Fruit fly (Drosophila melanogaster) whole organism, embryonic: Measurements from ENCODE around the gene CG42578.

Experiments used
- Abd-B ChIP-seq: fragments of 200-800 bp; sonication (Bioruptor generic); optimal IDR thresholded peaks from 2 replicates; lab custom pipeline; 2018; ENCODE audit warnings: missing biosample characterization, mild to moderate bottlenecking, missing genetic modification characterization, moderate library complexity
- Aef1 ChIP-seq: fragments of 200-800 bp; sonication (Bioruptor generic); IDR thresholded peaks from 3 replicates; pipeline ENCODE4 v1.3.6; 2022; ENCODE audit warnings: missing biosample characterization, missing genetic modification characterization
- Antp ChIP-seq: fragments of 200-800 bp; sonication (Bioruptor generic); optimal IDR thresholded peaks from 3 replicates; lab custom pipeline; 2016; ENCODE audit warnings: missing biosample characterization, missing genetic modification characterization
- Bdp1 ChIP-seq: fragments of 200-800 bp; sonication (Bioruptor generic); optimal IDR thresholded peaks from 3 replicates; lab custom pipeline; 2016; ENCODE audit warnings: missing biosample characterization, missing genetic modification characterization
- CG10209 ChIP-seq: fragments of 200-800 bp; sonication (Bioruptor generic); optimal IDR thresholded peaks from 3 replicates; lab custom pipeline; 2017; ENCODE audit warnings: missing biosample characterization, mild to moderate bottlenecking, missing genetic modification characterization, missing genetic modification reagents
- CG10274 ChIP-seq: fragments of 200-800 bp; sonication (Bioruptor generic); optimal IDR thresholded peaks from 3 replicates; lab custom pipeline; 2017; ENCODE audit warnings: missing biosample characterization, mild to moderate bottlenecking, missing genetic modification characterization
- CG10431 ChIP-seq: fragments of 200-800 bp; sonication (Bioruptor generic); optimal IDR thresholded peaks from 3 replicates; lab custom pipeline; 2018; ENCODE audit warnings: missing biosample characterization, mild to moderate bottlenecking, missing genetic modification characterization
- CG10543 ChIP-seq: fragments of 200-800 bp; sonication (Bioruptor generic); optimal IDR thresholded peaks from 3 replicates; lab custom pipeline; 2017; ENCODE audit warnings: missing biosample characterization, mild to moderate bottlenecking, missing genetic modification characterization, moderate library complexity
- CG12659 ChIP-seq: fragments of 200-800 bp; sonication (Bioruptor generic); optimal IDR thresholded peaks from 3 replicates; lab custom pipeline; 2017; ENCODE audit warnings: mild to moderate bottlenecking, missing biosample characterization, missing genetic modification reagents, missing genetic modification characterization
- CG12744 ChIP-seq: fragments of 200-800 bp; sonication (Bioruptor generic); optimal IDR thresholded peaks from 2 replicates; lab custom pipeline; 2016; ENCODE audit warnings: missing biosample characterization, missing genetic modification characterization
- CG13624 ChIP-seq: fragments of 200-800 bp; sonication (Bioruptor generic); optimal IDR thresholded peaks from 2 replicates; lab custom pipeline; 2016; ENCODE audit warnings: missing biosample characterization, missing genetic modification characterization
- CG15073 ChIP-seq: fragments of 200-800 bp; sonication (Bioruptor generic); optimal IDR thresholded peaks from 2 replicates; lab custom pipeline; 2016; ENCODE audit warnings: missing biosample characterization, missing genetic modification characterization
- CG1529 ChIP-seq: fragments of 200-800 bp; sonication (Bioruptor generic); optimal IDR thresholded peaks from 3 replicates; lab custom pipeline; 2018; ENCODE audit warnings: missing biosample characterization, missing genetic modification characterization
- CG15696 ChIP-seq: fragments of 200-800 bp; sonication (Bioruptor generic); optimal IDR thresholded peaks from 2 replicates; lab custom pipeline; 2019; ENCODE audit warnings: missing biosample characterization, mild to moderate bottlenecking, missing genetic modification characterization, moderate library complexity
- CG1602 ChIP-seq: fragments of 200-800 bp; sonication (Bioruptor generic); optimal IDR thresholded peaks from 3 replicates; lab custom pipeline; 2016; ENCODE audit warnings: missing biosample characterization, missing genetic modification characterization
- CG2199 ChIP-seq: fragments of 200-800 bp; sonication (Bioruptor generic); IDR thresholded peaks from 3 replicates; pipeline ENCODE4 v1.3.6; 2022; ENCODE audit warnings: missing biosample characterization, missing genetic modification characterization
- CG33213 ChIP-seq: fragments of 200-800 bp; sonication (Bioruptor generic); optimal IDR thresholded peaks from 3 replicates; lab custom pipeline; 2016; ENCODE audit warnings: missing biosample characterization, missing genetic modification characterization
- CG4730 ChIP-seq: fragments of 200-800 bp; sonication (Bioruptor generic); IDR thresholded peaks from 2 replicates; pipeline ENCODE4 v1.3.6; 2022; ENCODE audit warnings: missing biosample characterization, missing genetic modification characterization
- CG6272 ChIP-seq: fragments of 200-800 bp; sonication (Bioruptor generic); IDR thresholded peaks from 2 replicates; pipeline ENCODE4 v1.3.6; 2022; ENCODE audit warnings: missing biosample characterization, missing genetic modification characterization
- CG6765 ChIP-seq: fragments of 200-800 bp; sonication (Bioruptor generic); optimal IDR thresholded peaks from 3 replicates; lab custom pipeline; 2017; ENCODE audit warnings: missing biosample characterization, mild to moderate bottlenecking, missing genetic modification characterization
- CG9797 ChIP-seq: fragments of 200-800 bp; sonication (Bioruptor generic); optimal IDR thresholded peaks from 3 replicates; lab custom pipeline; 2018; ENCODE audit warnings: missing biosample characterization, mild to moderate bottlenecking, missing genetic modification characterization
- Drgx ChIP-seq: fragments of 200-800 bp; sonication (Bioruptor generic); IDR thresholded peaks from 2 replicates; pipeline ENCODE4 v1.3.6; 2022; ENCODE audit warnings: missing biosample characterization, missing genetic modification characterization
- E2f1 ChIP-seq: fragments of 200-800 bp; sonication (Bioruptor generic); IDR thresholded peaks from 2 replicates; pipeline ENCODE4 v1.3.6; 2022; ENCODE audit warnings: missing biosample characterization, missing genetic modification characterization
- Eip74EF ChIP-seq, 2 experiments: fragments of 200-800 bp in 1 of 2; fragments of >200 bp in 1 of 2; sonication (Bioruptor generic) in 1 of 2; optimal IDR thresholded peaks; 2 replicates each; lab custom pipeline; 2017 to 2019; ENCODE audit warnings: missing biosample characterization in 2 of 2, missing genetic modification characterization in 2 of 2, mild to moderate bottlenecking in 1 of 2, moderate library complexity in 1 of 2
- Fer3 ChIP-seq: fragments of 200-800 bp; sonication (Bioruptor generic); optimal IDR thresholded peaks from 2 replicates; lab custom pipeline; 2018; ENCODE audit warnings: missing biosample characterization, mild to moderate bottlenecking, missing genetic modification characterization, moderate library complexity
- HmgD ChIP-seq: fragments of 200-800 bp; sonication (Bioruptor generic); optimal IDR thresholded peaks from 3 replicates; lab custom pipeline; 2016; ENCODE audit warnings: missing biosample characterization, missing genetic modification characterization
- Hmx ChIP-seq: fragments of 200-800 bp; sonication (Bioruptor generic); optimal IDR thresholded peaks from 2 replicates; lab custom pipeline; 2016; ENCODE audit warnings: missing biosample characterization, missing genetic modification characterization
- Jarid2 ChIP-seq: fragments of 200-800 bp; sonication (Bioruptor generic); optimal IDR thresholded peaks from 3 replicates; lab custom pipeline; 2017; ENCODE audit warnings: mild to moderate bottlenecking, missing biosample characterization, missing genetic modification reagents, missing genetic modification characterization
- MTF-1 ChIP-seq: fragments of 200-800 bp; sonication (Bioruptor generic); optimal IDR thresholded peaks from 2 replicates; lab custom pipeline; 2018; ENCODE audit warnings: missing biosample characterization, mild to moderate bottlenecking, missing genetic modification characterization, borderline replicate concordance
- Mad ChIP-seq: fragments of 200-800 bp; sonication (Bioruptor generic); optimal IDR thresholded peaks from 2 replicates; lab custom pipeline; 2016; ENCODE audit warnings: missing biosample characterization, missing genetic modification characterization
- Med ChIP-seq: fragments of 200-800 bp; sonication (Bioruptor generic); peaks from one replicate; lab custom pipeline; 2016; ENCODE audit warnings: missing biosample characterization, missing genetic modification characterization, mild to moderate bottlenecking, inconsistent platforms, moderate library complexity
- NK7.1 ChIP-seq: fragments of 200-800 bp; sonication (Bioruptor generic); optimal IDR thresholded peaks from 3 replicates; lab custom pipeline; 2016; ENCODE audit warnings: missing biosample characterization, missing genetic modification characterization
- Neu2 ChIP-seq: fragments of 200-800 bp; sonication (Bioruptor generic); optimal IDR thresholded peaks from 3 replicates; lab custom pipeline; 2016; ENCODE audit warnings: missing biosample characterization, missing genetic modification characterization, borderline replicate concordance
- Oaz ChIP-seq: fragments of 200-800 bp; sonication (Bioruptor generic); IDR thresholded peaks from 2 replicates; pipeline ENCODE4 v1.3.6; 2022; ENCODE audit warnings: missing biosample characterization, missing genetic modification characterization
- Six4 ChIP-seq: fragments of 200-800 bp; sonication (Bioruptor generic); optimal IDR thresholded peaks from 2 replicates; lab custom pipeline; 2016; ENCODE audit warnings: missing biosample characterization, missing genetic modification characterization
- Trl ChIP-seq, 3 experiments: fragments of >200 bp in 2 of 3; fragments of 200-800 bp in 1 of 3; sonication (Bioruptor generic) in 1 of 3; optimal IDR thresholded peaks; 2 replicates in 1 of 3; 3 replicates in 2 of 3; lab custom pipeline; 2016 to 2017; ENCODE audit warnings: missing biosample characterization in 1 of 3, missing genetic modification characterization in 1 of 3
- amos ChIP-seq: fragments of 200-800 bp; sonication (Bioruptor generic); IDR thresholded peaks from 2 replicates; pipeline ENCODE4 v1.3.6; 2022; ENCODE audit warnings: missing biosample characterization, missing genetic modification characterization; ENCODE audit not compliant: partially characterized antibody
- bab2 ChIP-seq: fragments of 200-800 bp; sonication (Bioruptor generic); optimal IDR thresholded peaks from 2 replicates; lab custom pipeline; 2016; ENCODE audit warnings: missing biosample characterization, missing genetic modification characterization
- bsh ChIP-seq, 2 experiments: fragments of 200-800 bp; sonication (Bioruptor generic); optimal IDR thresholded peaks; 2 replicates each; lab custom pipeline; 2017 to 2018; ENCODE audit warnings: mild to moderate bottlenecking in 2 of 2, missing biosample characterization in 2 of 2, missing genetic modification characterization in 2 of 2, moderate library complexity in 1 of 2
- cato ChIP-seq: fragments of 200-800 bp; sonication (Bioruptor generic); optimal IDR thresholded peaks from 2 replicates; lab custom pipeline; 2016; ENCODE audit warnings: missing biosample characterization, missing genetic modification characterization, borderline replicate concordance
- esg ChIP-seq: fragments of 200-800 bp; sonication (Bioruptor generic); conservative IDR thresholded peaks from 2 replicates; pipeline ENCODE4 v1.3.6; 2022; ENCODE audit warnings: missing biosample characterization, missing genetic modification characterization
- mirr ChIP-seq: fragments of 200-800 bp; sonication (Bioruptor generic); optimal IDR thresholded peaks from 3 replicates; lab custom pipeline; 2018; ENCODE audit warnings: missing biosample characterization, mild to moderate bottlenecking, missing genetic modification characterization
- nmo ChIP-seq: fragments of 200-800 bp; sonication (Bioruptor generic); optimal IDR thresholded peaks from 2 replicates; lab custom pipeline; 2018; ENCODE audit warnings: missing biosample characterization, mild to moderate bottlenecking, missing genetic modification characterization, moderate library complexity
- salm ChIP-seq: fragments of 200-800 bp; sonication (Bioruptor generic); optimal IDR thresholded peaks from 2 replicates; lab custom pipeline; 2018; ENCODE audit warnings: missing biosample characterization, mild to moderate bottlenecking, missing genetic modification characterization
- sd ChIP-seq: fragments of 200-800 bp; sonication (Bioruptor generic); optimal IDR thresholded peaks from 3 replicates; lab custom pipeline; 2018; ENCODE audit warnings: missing biosample characterization, mild to moderate bottlenecking, missing genetic modification characterization, moderate library complexity
- sob ChIP-seq: fragments of 200-800 bp; sonication (Bioruptor generic); IDR thresholded peaks from 2 replicates; pipeline ENCODE4 v1.3.6; 2022; ENCODE audit warnings: missing biosample characterization, missing genetic modification characterization
- ssp ChIP-seq: fragments of 200-800 bp; sonication (Bioruptor generic); IDR thresholded peaks from 2 replicates; pipeline ENCODE4 v1.3.6; 2022; ENCODE audit warnings: missing biosample characterization, missing genetic modification characterization
- ttk ChIP-seq: fragments of 200-800 bp; sonication (Bioruptor generic); IDR thresholded peaks from 2 replicates; pipeline ENCODE4 v2.1.2; 2022; ENCODE audit warnings: missing biosample characterization, missing genetic modification characterization
- wor ChIP-seq: fragments of 200-800 bp; sonication (Bioruptor generic); IDR thresholded peaks from 2 replicates; pipeline ENCODE4 v1.3.6; 2022; ENCODE audit warnings: missing biosample characterization, missing genetic modification characterization
- zen2 ChIP-seq: fragments of 200-800 bp; sonication (Bioruptor generic); IDR thresholded peaks from 3 replicates; pipeline ENCODE4 v1.3.6; 2022; ENCODE audit warnings: missing biosample characterization, missing genetic modification characterization; ENCODE audit not compliant: partially characterized antibody

The CG42578 gene

DNA sequence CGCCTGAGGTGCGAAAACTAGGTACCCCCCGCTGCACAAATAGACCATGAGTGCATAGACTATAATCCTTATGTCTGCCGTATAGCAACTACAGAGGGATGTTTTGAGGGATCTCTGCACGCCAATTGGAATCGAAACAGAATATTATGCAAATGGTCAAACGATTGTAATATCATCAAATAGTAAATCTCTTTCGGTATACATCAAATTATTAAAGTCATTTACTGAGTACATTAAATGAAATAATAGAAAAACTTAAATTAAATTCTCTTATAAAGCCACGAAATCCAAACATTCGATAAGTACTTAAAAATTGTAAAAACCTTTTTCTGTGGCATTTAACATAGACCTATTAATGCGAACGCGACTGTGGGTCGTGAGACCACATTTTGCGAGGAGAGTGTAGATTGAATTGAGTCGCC is 42.5 kb downstream of the CG42578 start (continued):
- TF ChIP-seq Eip74EF (GFP tag; optimal IDR thresholded peaks at IDR 0.05; lab: Kevin White, UChicago) (peak in 1 of 2 experiments; percentile 82), Aef1 (GFP tag; lab: Robert Waterston, UW) (no peak), bab2 (no peak), CG9797 (GFP tag; lab: Kevin White, UChicago) (no peak), salm (tag; lab: Kevin White, UChicago) (peak; percentile 3), CG12744 (GFP tag; lab: Kevin White, UChicago) (no peak), CG6765 (GFP tag; lab: Kevin White, UChicago) (no peak), CG1602 (GFP tag; lab: Kevin White, UChicago) (peak; percentile 28), Neu2 (GFP tag; lab: Kevin White, UChicago) (no peak), CG10209 (peak; percentile 58), CG1529 (GFP tag; lab: Kevin White, UChicago) (peak; percentile 61), Hmx (GFP tag; lab: Kevin White, UChicago) (peak; percentile 7), amos (GFP tag; lab: Robert Waterston, UW) (no peak), esg (0 out of 2 replicates have a peak, but pooled peaks have one; percentile 6), E2f1 (GFP tag; lab: Robert Waterston, UW) (no peak), CG33213 (no peak), Mad (peak; percentile 5), CG6272 (GFP tag; lab: Robert Waterston, UW) (no peak), bsh (GFP tag; optimal IDR thresholded peaks at IDR 0.05; lab: Kevin White, UChicago) (peak; percentile 34 to 46), Jarid2 (GFP tag; lab: Kevin White, UChicago) (no peak), sob (no peak), Med (GFP tag; lab: Kevin White, UChicago) (peak; percentile 84), zen2 (GFP tag; lab: Robert Waterston, UW) (no peak), cato (peak; percentile 14), CG12659 (GFP tag; lab: Kevin White, UChicago) (peak; percentile 64), MTF-1 (GFP tag; lab: Kevin White, UChicago) (no peak), sd (tag; lab: Kevin White, UChicago) (no peak), Oaz (GFP tag; lab: Robert Waterston, UW) (no peak), CG10543 (GFP tag; lab: Kevin White, UChicago) (peak; percentile 21), CG10431 (no peak), Abd-B (GFP tag; lab: Kevin White, UChicago) (peak; percentile 11), CG15073 (peak; percentile 28), CG4730 (GFP tag; lab: Robert Waterston, UW) (no peak), Bdp1 (GFP tag; lab: Kevin White, UChicago) (no peak), CG15696 (tag; lab: Kevin White, UChicago) (peak; percentile 37), ttk (GFP tag; lab: Robert Waterston, UW) (no peak), mirr (GFP tag; lab: Kevin White, UChicago) (no peak), CG13624 (GFP tag; lab: Kevin White, UChicago) (peak; percentile 34), nmo (GFP tag; lab: Kevin White, UChicago) (peak; percentile 75), HmgD (GFP tag; lab: Kevin White, UChicago) (no peak), ssp (no peak), wor (peak; percentile 23; the same call in 1 of the 2 replicates), Antp (GFP tag; lab: Kevin White, UChicago) (peak; percentile 38), Fer3 (tag; lab: Kevin White, UChicago) (peak; percentile 26), Six4 (GFP tag; lab: Kevin White, UChicago) (peak; percentile 38), CG2199 (no peak), Drgx (peak; percentile 38; the same call in 1 of the 2 replicates), CG10274 (GFP tag; lab: Kevin White, UChicago) (peak; percentile 46), NK7.1 (GFP tag; lab: Kevin White, UChicago) (no peak), Trl (optimal IDR thresholded peaks at IDR 0.05; lab: Kevin White, UChicago) (no peak), Trl (GFP tag; optimal IDR thresholded peaks at IDR 0.05; lab: Kevin White, UChicago) (no peak)
